Fruit fly (Drosophila melanogaster): Measurements from ENCODE around the gene Nepl14.

dm6 chr3R:22718401-22718800 lies 45.1 kb downstream of the Nepl14 start:
- TF ChIP-seq insv (optimal IDR thresholded peaks at IDR 0.05) (no peak), h (optimal IDR thresholded peaks at IDR 0.05) (no peak), Myc (optimal IDR thresholded peaks at IDR 0.05) (no peak), psq (optimal IDR thresholded peaks at IDR 0.05) (no peak)
